Fruit fly (Drosophila melanogaster): ENCODE results near the gene CG2182.

The CG2182 gene

dm6 chr3R:5682921-5683748 lies 23.4 kb upstream of the CG2182 start (continued):
- TF ChIP-seq Smox (GFP tag; optimal IDR thresholded peaks at IDR 0.05) (no peak), CG7368 (GFP tag; optimal IDR thresholded peaks at IDR 0.05) (peak; percentile 38), cyc (GFP tag; optimal IDR thresholded peaks at IDR 0.05) (no peak), CG6163 (GFP tag; IDR thresholded peaks at IDR 0.05) (peak; percentile 75), topi (GFP tag; optimal IDR thresholded peaks at IDR 0.05) (no peak), Sox102F (GFP tag; optimal IDR thresholded peaks at IDR 0.05) (no peak), CG6808 (GFP tag; optimal IDR thresholded peaks at IDR 0.05) (no peak), Eip93F (GFP tag; optimal IDR thresholded peaks at IDR 0.05) (no peak), dac (GFP tag; optimal IDR thresholded peaks at IDR 0.05) (peak; percentile 78), Eip75B (GFP tag; optimal IDR thresholded peaks at IDR 0.05) (peak; percentile 53), CG8632 (GFP tag; optimal IDR thresholded peaks at IDR 0.05) (no peak), lz (GFP tag; optimal IDR thresholded peaks at IDR 0.05) (peak; percentile 34), esn (GFP tag; optimal IDR thresholded peaks at IDR 0.05) (peak; percentile 40), CG11294 (GFP tag; IDR thresholded peaks at IDR 0.05) (peak; percentile 44; the same call in 1 of the 2 replicates), vri (GFP tag; optimal IDR thresholded peaks at IDR 0.05) (no peak), Ets96B (tag; optimal IDR thresholded peaks at IDR 0.05) (no peak), Lpt (GFP tag; optimal IDR thresholded peaks at IDR 0.05) (peak; percentile 89), Hr39 (GFP tag; optimal IDR thresholded peaks at IDR 0.05) (no peak), spab (GFP tag; optimal IDR thresholded peaks at IDR 0.05) (no peak), CG1621 (tag; optimal IDR thresholded peaks at IDR 0.05) (no peak), ss (GFP tag; optimal IDR thresholded peaks at IDR 0.05) (peak in 1 of 2 experiments; percentile 84), Hr4 (GFP tag; optimal IDR thresholded peaks at IDR 0.05) (peak; percentile 94), Blimp-1 (GFP tag; optimal IDR thresholded peaks at IDR 0.05) (no peak), svp (GFP tag) (no peak), CG16779 (tag; optimal IDR thresholded peaks at IDR 0.05) (peak; percentile 61), CG31627 (GFP tag; optimal IDR thresholded peaks at IDR 0.05) (peak; percentile 7), Hr38 (GFP tag; optimal IDR thresholded peaks at IDR 0.05) (no peak), achi (GFP tag; optimal IDR thresholded peaks at IDR 0.05) (peak; percentile 70), Gug (GFP tag; IDR thresholded peaks at IDR 0.05) (peak; percentile 55)

DNA sequence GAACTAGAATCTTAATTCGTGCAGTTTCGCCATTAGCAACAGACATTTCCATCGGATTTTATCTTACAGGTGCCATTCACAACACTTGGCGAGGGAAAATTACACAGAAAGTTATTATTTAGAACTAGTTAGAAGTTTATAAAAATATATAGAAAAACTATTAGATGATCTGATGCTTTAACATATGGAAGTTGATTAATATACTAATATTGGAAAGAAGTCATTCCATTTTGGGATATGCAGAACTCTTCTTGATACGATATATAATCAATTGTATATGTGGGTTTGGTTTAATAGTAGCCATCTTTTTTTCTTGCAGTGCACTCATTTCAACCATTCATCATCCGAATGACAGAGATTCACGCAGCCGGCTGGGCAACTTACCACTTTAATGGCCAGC lies 22.5 kb upstream of the CG2182 start:
- no peak for TF ChIP-seq svp (GFP tag)
- TF ChIP-seq CG9139 (GFP tag; optimal IDR thresholded peaks at IDR 0.05), result no peak
- peak; percentile 47 for TF ChIP-seq Hr4 (GFP tag; optimal IDR thresholded peaks at IDR 0.05)
- TF ChIP-seq Eip78C (GFP tag), result peak; percentile 52
- TF ChIP-seq acj6 (GFP tag; optimal IDR thresholded peaks at IDR 0.05), result no peak
- TF ChIP-seq CG8119 (GFP tag; IDR thresholded peaks at IDR 0.05), result peak; percentile 30; the same call in 1 of the 3 replicates
- TF ChIP-seq CG32006 (GFP tag; optimal IDR thresholded peaks at IDR 0.05), result peak; percentile 57
- TF ChIP-seq CG15336 (GFP tag; IDR thresholded peaks at IDR 0.05), result peak; percentile 72

DNA sequence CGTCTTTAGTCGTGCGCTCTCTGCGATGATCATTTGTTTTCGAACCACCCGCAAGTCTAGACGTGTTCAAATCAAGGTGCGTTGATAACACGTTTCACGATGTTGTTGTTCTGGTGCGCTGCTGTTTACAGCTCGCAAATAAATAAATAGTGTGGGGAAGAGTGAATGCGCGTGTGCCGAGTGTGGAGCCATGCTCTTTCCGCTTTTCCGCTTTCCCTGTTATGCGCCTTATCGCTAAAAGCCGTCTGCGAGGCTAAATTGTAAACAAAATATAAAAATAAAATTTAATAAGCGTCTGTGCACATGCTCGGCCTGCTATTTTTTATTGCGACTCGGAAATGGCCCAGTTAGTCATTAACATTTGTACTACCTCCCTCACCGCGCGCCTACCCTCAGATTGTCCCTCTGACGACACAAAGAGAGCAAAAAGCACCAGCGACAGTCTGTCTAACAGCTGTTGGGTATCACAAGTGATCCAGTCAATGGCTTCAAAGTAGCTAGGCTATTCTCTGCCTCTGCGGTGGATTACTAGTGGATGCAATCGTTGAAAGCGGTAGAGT lies 13.0 kb upstream of the CG2182 start:
- TF ChIP-seq Blimp-1 (GFP tag; optimal IDR thresholded peaks at IDR 0.05) (no peak), Sox102F (GFP tag; optimal IDR thresholded peaks at IDR 0.05) (no peak), CG32006 (GFP tag; optimal IDR thresholded peaks at IDR 0.05) (no peak), ss (GFP tag; optimal IDR thresholded peaks at IDR 0.05) (no peak), dsx (GFP tag; optimal IDR thresholded peaks at IDR 0.05; ENCODE audit: poor library complexity, severe bottlenecking) (no peak), spab (GFP tag; optimal IDR thresholded peaks at IDR 0.05) (no peak), Eip93F (GFP tag; optimal IDR thresholded peaks at IDR 0.05) (peak; percentile 13), CG6276 (GFP tag; optimal IDR thresholded peaks at IDR 0.05) (peak; percentile 44), CG10669 (GFP tag; optimal IDR thresholded peaks at IDR 0.05) (no peak), CG8319 (GFP tag; optimal IDR thresholded peaks at IDR 0.05) (no peak), CG10631 (GFP tag; optimal IDR thresholded peaks at IDR 0.05) (no peak), esn (GFP tag; optimal IDR thresholded peaks at IDR 0.05) (no peak), acj6 (GFP tag; optimal IDR thresholded peaks at IDR 0.05) (no peak), CG1621 (tag; optimal IDR thresholded peaks at IDR 0.05) (no peak), CG6854 (GFP tag; optimal IDR thresholded peaks at IDR 0.05) (no peak), dac (GFP tag; optimal IDR thresholded peaks at IDR 0.05) (no peak), CG6808 (GFP tag; optimal IDR thresholded peaks at IDR 0.05) (no peak), CG34406 (GFP tag; optimal IDR thresholded peaks at IDR 0.05) (no peak), Ets21C (GFP tag; optimal IDR thresholded peaks at IDR 0.05) (no peak), Eip75B (GFP tag; optimal IDR thresholded peaks at IDR 0.05) (peak; percentile 19), pdm3 (GFP tag; optimal IDR thresholded peaks at IDR 0.05) (no peak), CG3032 (tag; optimal IDR thresholded peaks at IDR 0.05) (no peak), CG6792 (GFP tag; optimal IDR thresholded peaks at IDR 0.05) (no peak), Lpt (GFP tag; optimal IDR thresholded peaks at IDR 0.05) (no peak)

All from whole organism, prepupa.